Worm (Caenorhabditis elegans): ENCODE results near the gene Y25C1A.13.

Y25C1A.13 gene

DNA sequence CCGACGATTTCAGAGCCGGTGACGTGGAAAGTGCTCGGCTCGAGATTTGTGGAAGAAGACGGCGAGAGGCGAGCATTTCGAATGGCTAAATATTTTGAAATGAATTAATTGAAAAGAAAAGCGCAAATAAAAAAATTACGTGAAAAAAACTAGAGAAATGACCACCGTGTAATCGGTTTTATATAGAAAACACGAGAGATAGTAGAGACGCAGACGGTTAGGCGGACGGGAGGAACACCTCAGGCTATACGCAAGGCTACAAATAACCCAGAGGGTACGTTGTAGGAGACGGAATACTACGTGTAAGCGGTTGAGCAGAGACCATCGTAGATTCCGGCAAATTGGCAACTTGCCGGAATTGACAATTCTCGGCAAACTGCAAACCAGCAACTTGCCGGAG lies at the start of gene Y25C1A.13:
Gene Y25C1A.13 (minus strand): TSS at position 101 of the 400 bp plus-strand sequence.
- peak; percentile 40 for TF ChIP-seq lin-14 (GFP tag; optimal IDR thresholded peaks at IDR 0.05)
- no peak for TF ChIP-seq tbx-2 (tag; optimal IDR thresholded peaks at IDR 0.05)

DNA sequence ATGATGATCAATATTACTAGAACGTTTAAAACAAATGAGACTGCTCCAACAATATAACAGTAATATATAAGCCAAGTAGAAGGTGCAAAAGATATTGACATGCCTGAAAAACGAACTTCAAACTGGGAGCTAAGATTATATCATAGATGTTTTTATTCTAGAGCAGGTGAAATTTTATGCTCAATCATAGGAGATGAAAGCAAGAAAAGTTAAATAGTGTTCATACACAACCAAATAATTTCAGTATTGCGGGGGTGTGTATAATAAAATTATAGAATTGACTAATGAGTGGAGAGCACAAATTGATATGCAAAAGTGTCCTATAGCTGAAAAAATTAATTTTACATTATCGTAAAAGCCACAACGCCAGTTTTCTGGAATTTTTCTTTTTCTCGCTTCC lies 47.9 kb upstream of the Y25C1A.13 start, which contains the start of gene sri-34:
Gene sri-34 (minus strand): TSS at position 101 of the 400 bp plus-strand sequence.
- TF ChIP-seq fos-1 (tag; optimal IDR thresholded peaks at IDR 0.05) (no peak), alr-1 (tag; optimal IDR thresholded peaks at IDR 0.05; ENCODE audit: borderline replicate concordance) (no peak)

DNA sequence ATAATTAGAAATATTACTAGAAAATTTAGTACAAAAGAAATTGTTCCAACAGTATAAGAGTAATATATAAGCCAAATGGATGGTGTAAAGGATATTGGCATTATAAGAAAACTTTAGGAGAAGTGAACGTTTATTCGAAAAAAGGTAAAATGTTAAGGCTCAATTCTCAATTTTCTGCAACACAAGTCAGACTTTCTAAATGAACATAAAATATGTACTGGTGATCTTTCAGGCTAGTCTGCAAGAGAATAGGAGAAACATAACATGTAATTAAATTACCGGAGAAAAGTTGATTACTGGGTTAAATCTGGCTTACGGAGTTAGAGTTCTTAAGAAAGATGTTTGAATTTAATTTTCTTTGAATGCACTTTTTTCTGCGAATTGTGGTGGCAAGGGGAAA lies 45.7 kb upstream of the Y25C1A.13 start, which contains the start of gene sri-33:
Gene sri-33 (minus strand): TSS at position 101 of the 400 bp plus-strand sequence.
- TF ChIP-seq ces-1 (GFP tag; optimal IDR thresholded peaks at IDR 0.05), result no peak
- TF ChIP-seq fkh-8 (tag; optimal IDR thresholded peaks at IDR 0.05), result peak; percentile 57

DNA sequence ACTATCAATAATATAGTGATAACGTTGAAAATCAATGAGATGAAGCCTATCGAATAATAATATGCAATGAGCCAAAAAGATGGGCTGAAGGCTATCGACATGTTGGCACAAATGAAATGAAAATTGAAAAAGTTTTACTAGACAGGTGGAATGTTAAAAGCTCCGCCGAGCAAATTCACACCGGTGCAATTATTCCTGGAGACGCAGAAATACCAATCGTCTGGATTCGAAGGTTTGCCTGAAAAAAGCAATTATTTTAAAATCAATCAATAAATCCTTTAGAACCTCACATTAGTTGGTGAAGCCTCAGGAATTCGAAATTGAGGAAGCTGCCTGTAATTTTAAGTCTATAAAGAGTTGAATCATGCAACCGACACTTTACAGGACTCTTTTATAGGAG lies 43.3 kb upstream of the Y25C1A.13 start, which contains the start of gene sri-32:
Gene sri-32 (minus strand): TSS at position 101 of the 400 bp plus-strand sequence.
- TF ChIP-seq aha-1 (tag; optimal IDR thresholded peaks at IDR 0.05) (no peak), hlh-17 (GFP tag; optimal IDR thresholded peaks at IDR 0.05; ENCODE audit: borderline replicate concordance) (no peak), lir-3 (tag; optimal IDR thresholded peaks at IDR 0.05; ENCODE audit: poor library complexity) (no peak), nhr-84 (tag; optimal IDR thresholded peaks at IDR 0.05) (no peak), jun-1 (tag; optimal IDR thresholded peaks at IDR 0.05) (no peak)

DNA sequence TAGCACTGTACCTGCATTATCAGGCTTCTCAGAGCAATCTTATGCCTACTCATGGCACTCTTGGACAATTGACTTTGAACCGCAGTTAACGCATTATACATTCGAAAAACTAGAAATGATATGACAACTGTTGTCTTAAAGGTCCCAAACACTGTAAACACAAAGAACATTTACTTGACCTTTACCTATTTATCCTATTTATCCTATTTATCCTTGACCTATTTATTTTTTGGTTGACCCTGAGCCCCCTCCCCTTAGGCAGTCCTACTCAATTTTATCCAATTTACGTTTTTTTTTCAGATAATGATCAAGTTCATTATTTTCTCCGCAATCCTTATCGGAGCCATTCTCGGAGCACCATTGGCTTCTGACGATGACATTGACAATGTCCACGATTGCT lies 40.6 kb upstream of the Y25C1A.13 start, which contains the start of the genes T10D4.14 and T10D4.19:
Gene T10D4.14 (minus strand): TSS at position 101 of the 400 bp plus-strand sequence.
Gene T10D4.19 (plus strand): TSS at position 304 of the 400 bp plus-strand sequence.
- TF ChIP-seq fos-1 (tag; optimal IDR thresholded peaks at IDR 0.05) (no peak), swsn-7 (tag; optimal IDR thresholded peaks at IDR 0.05) (no peak), blmp-1 (tag; optimal IDR thresholded peaks at IDR 0.05) (no peak)

DNA sequence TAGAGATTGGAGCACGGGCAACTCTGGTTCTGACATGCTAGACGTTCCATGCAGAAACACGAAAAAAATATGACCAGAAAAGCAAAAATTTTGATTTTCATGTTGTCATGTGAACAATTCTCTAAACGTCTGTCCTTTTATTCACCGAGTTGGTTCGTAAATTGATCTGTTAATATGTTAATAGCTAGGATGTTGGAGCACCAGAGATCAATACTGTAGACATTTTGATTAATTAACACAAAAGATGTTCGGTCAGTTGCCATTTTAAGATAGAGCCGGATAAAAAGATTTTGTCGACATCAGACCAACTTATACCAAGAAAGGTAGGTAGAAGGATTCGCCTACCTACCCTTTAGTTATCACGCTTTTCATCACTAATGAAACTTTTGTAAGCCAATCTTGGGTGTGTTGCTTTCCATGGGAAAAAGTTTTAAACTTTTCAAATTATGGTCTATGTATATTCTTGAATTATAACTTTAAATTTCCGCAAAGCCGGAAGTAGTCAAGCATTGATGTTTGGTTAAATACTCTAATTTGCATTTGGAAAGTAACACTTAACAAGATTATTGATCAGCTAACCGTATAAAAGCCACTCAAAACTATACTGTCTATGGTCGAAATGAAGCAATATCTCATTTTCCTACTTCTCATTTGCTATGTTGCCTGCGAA lies 38.6 kb upstream of the Y25C1A.13 start, which contains the start of the genes T10D4.11 and T10D4.1:
Gene T10D4.11 (minus strand): TSS at position 101 of the 670 bp plus-strand sequence.
Gene T10D4.1 (plus strand): TSS at position 620 of the 670 bp plus-strand sequence.
- TF ChIP-seq alr-1 (tag; optimal IDR thresholded peaks at IDR 0.05; ENCODE audit: borderline replicate concordance), result no peak
- TF ChIP-seq nhr-11 (tag; optimal IDR thresholded peaks at IDR 0.05), result no peak
- TF ChIP-seq nhr-28 (tag; optimal IDR thresholded peaks at IDR 0.05), result no peak
- TF ChIP-seq nhr-90 (tag; optimal IDR thresholded peaks at IDR 0.05; ENCODE audit: poor library complexity), result no peak
- TF ChIP-seq ztf-11 (tag; optimal IDR thresholded peaks at IDR 0.05), result no peak
- no peak for TF ChIP-seq skn-1 (tag; optimal IDR thresholded peaks at IDR 0.05)
- TF ChIP-seq lsy-2 (tag; optimal IDR thresholded peaks at IDR 0.05), result no peak
- no peak for TF ChIP-seq dsc-1 (tag; optimal IDR thresholded peaks at IDR 0.05)
- no peak for TF ChIP-seq lin-15B (tag; optimal IDR thresholded peaks at IDR 0.05)
- TF ChIP-seq ces-1 (GFP tag; optimal IDR thresholded peaks at IDR 0.05), result no peak
- no peak for TF ChIP-seq unc-62 (GFP tag; optimal IDR thresholded peaks at IDR 0.05)

DNA sequence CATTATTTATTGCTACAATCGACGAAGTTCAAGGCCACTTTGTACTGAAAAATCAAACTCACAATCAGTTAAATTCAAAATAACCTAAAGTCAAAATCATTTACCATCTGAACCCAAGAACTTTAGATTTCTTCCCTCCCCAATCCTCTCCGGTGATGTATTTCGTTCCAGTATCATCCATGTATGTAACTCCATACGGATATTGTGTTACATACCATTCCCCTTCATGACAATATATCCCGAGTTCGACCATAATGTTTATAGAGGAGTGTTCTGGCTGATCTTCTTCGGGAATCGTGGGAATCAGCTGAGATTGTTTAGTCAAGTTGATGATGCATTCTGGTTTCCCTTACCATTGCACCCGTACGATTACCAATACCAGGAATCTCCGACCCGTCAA lies 37.4 kb upstream of the Y25C1A.13 start:
- TF ChIP-seq nhr-85 (tag), result no peak
- no peak for TF ChIP-seq egl-27 (tag; optimal IDR thresholded peaks at IDR 0.05)
- TF ChIP-seq ces-1 (GFP tag; optimal IDR thresholded peaks at IDR 0.05), result no peak
- TF ChIP-seq sox-4 (tag; optimal IDR thresholded peaks at IDR 0.05), result no peak
- TF ChIP-seq mep-1 (tag; optimal IDR thresholded peaks at IDR 0.05), result no peak
- TF ChIP-seq vab-15 (tag; optimal IDR thresholded peaks at IDR 0.05), result no peak

All from whole organism, L1 larva.